Worm (Caenorhabditis elegans): ENCODE measurements around the gene sru-31.

sru-31 gene

ce11 chrV:9782045-9782444 lies 34.4 kb upstream of the sru-31 start:
- TF ChIP-seq dve-1 (tag; optimal IDR thresholded peaks at IDR 0.05) = no peak
- no peak for TF ChIP-seq ceh-22 (tag; optimal IDR thresholded peaks at IDR 0.05)
- no peak for TF ChIP-seq tbx-2 (tag; optimal IDR thresholded peaks at IDR 0.05)
- TF ChIP-seq pros-1 (tag; optimal IDR thresholded peaks at IDR 0.05) = no peak
- no peak for TF ChIP-seq pha-4 (tag; optimal IDR thresholded peaks at IDR 0.05)
- TF ChIP-seq che-1 (tag; optimal IDR thresholded peaks at IDR 0.05) = no peak
- no peak for TF ChIP-seq C38D4.7 (GFP tag; optimal IDR thresholded peaks at IDR 0.05)
- TF ChIP-seq fkh-6 (tag; optimal IDR thresholded peaks at IDR 0.05) = no peak

ce11 chrV:9782969-9783368 lies 33.5 kb upstream of the sru-31 start, which contains the start of gene F46B6.5:
TSS of gene F46B6.5 (minus strand) at chrV:9783069.
- no peak for TF ChIP-seq ceh-9 (tag; optimal IDR thresholded peaks at IDR 0.05)
- no peak for TF ChIP-seq hlh-13 (GFP tag; optimal IDR thresholded peaks at IDR 0.05)
- no peak for TF ChIP-seq ets-4 (tag; optimal IDR thresholded peaks at IDR 0.05)
- TF ChIP-seq ceh-24 (tag; optimal IDR thresholded peaks at IDR 0.05) = no peak
- TF ChIP-seq rnt-1 (tag; optimal IDR thresholded peaks at IDR 0.05) = no peak
- no peak for TF ChIP-seq Y22D7AL.16 (tag; optimal IDR thresholded peaks at IDR 0.05)
- TF ChIP-seq hlh-15 (tag; optimal IDR thresholded peaks at IDR 0.05) = no peak
- no peak for TF ChIP-seq odd-2 (tag; optimal IDR thresholded peaks at IDR 0.05)
- no peak for TF ChIP-seq sox-4 (tag; optimal IDR thresholded peaks at IDR 0.05)
- no peak for TF ChIP-seq che-1 (tag; optimal IDR thresholded peaks at IDR 0.05)
- no peak for TF ChIP-seq hlh-8 (tag; optimal IDR thresholded peaks at IDR 0.05)
- no peak for TF ChIP-seq eyg-1 (tag; optimal IDR thresholded peaks at IDR 0.05)
- TF ChIP-seq pag-3 (tag; optimal IDR thresholded peaks at IDR 0.05; ENCODE audit: borderline replicate concordance) = no peak

DNA sequence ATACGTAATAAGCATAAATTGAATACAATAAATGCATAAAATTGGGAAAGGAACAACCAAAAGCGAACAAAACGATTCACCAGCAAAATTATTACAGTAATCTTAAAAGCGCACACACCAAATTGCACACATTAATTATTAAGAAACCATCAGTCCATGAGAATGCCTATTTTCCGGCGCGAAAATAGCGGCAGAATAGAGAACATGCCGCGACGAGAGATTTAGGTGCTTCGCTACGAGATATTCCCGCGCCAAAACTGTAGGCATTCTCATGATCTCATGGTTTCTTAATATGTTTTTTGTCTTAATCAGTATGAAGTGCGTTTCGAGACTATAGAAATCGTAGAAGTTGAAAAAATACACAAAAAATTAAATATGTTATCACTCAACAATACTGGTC lies 32.3 kb upstream of the sru-31 start:
- TF ChIP-seq lin-11 (tag; optimal IDR thresholded peaks at IDR 0.05) (no peak), ceh-48 (tag; optimal IDR thresholded peaks at IDR 0.05) (no peak), dve-1 (tag; optimal IDR thresholded peaks at IDR 0.05) (no peak), pat-9 (tag; optimal IDR thresholded peaks at IDR 0.05) (no peak), tbx-2 (tag; optimal IDR thresholded peaks at IDR 0.05) (no peak)

ce11 chrV:9786721-9787131 lies 29.8 kb upstream of the sru-31 start, which contains the start of gene F46B6.6:
TSS of gene F46B6.6 (minus strand) at chrV:9786868.
- TF ChIP-seq lim-6 (tag; optimal IDR thresholded peaks at IDR 0.05) (no peak), dve-1 (tag; optimal IDR thresholded peaks at IDR 0.05) (no peak), pha-2 (tag; optimal IDR thresholded peaks at IDR 0.05) (no peak), npax-4 (tag; optimal IDR thresholded peaks at IDR 0.05) (no peak), fkh-10 (GFP tag; optimal IDR thresholded peaks at IDR 0.05) (no peak), elt-2 (tag; optimal IDR thresholded peaks at IDR 0.05) (no peak), ceh-2 (tag; optimal IDR thresholded peaks at IDR 0.05) (no peak), hlh-6 (tag; optimal IDR thresholded peaks at IDR 0.05) (no peak)

- no peak for TF ChIP-seq gmeb-2 (tag; optimal IDR thresholded peaks at IDR 0.05)
- no peak for TF ChIP-seq sox-2 (GFP tag; IDR thresholded peaks at IDR 0.05)
- no peak for TF ChIP-seq pqm-1 (tag; optimal IDR thresholded peaks at IDR 0.05)
- no peak for TF ChIP-seq zip-5 (tag; optimal IDR thresholded peaks at IDR 0.05)
- TF ChIP-seq fkh-6 (tag; optimal IDR thresholded peaks at IDR 0.05) = no peak
- no peak for TF ChIP-seq fax-1 (tag; optimal IDR thresholded peaks at IDR 0.05)
- no peak for TF ChIP-seq tbx-7 (tag; optimal IDR thresholded peaks at IDR 0.05)
- no peak for TF ChIP-seq odd-2 (tag; optimal IDR thresholded peaks at IDR 0.05)
- TF ChIP-seq hlh-8 (tag; optimal IDR thresholded peaks at IDR 0.05) = no peak
- no peak for TF ChIP-seq K02D7.2 (tag; optimal IDR thresholded peaks at IDR 0.05)
- peak; percentile 89 for TF ChIP-seq ceh-18 (tag; optimal IDR thresholded peaks at IDR 0.05)
- peak; percentile 65 for TF ChIP-seq rnt-1 (tag; optimal IDR thresholded peaks at IDR 0.05)
- no peak for TF ChIP-seq nhr-232 (tag; optimal IDR thresholded peaks at IDR 0.05)
- TF ChIP-seq ceh-31 (tag; optimal IDR thresholded peaks at IDR 0.05) = peak; percentile 80
- no peak for TF ChIP-seq C38D4.7 (GFP tag; optimal IDR thresholded peaks at IDR 0.05)
- no peak for TF ChIP-seq nhr-11 (tag; optimal IDR thresholded peaks at IDR 0.05)
- TF ChIP-seq madf-2 (tag; optimal IDR thresholded peaks at IDR 0.05) = no peak
- TF ChIP-seq ama-1 (optimal IDR thresholded peaks at IDR 0.05) = no peak
- TF ChIP-seq ets-4 (tag; optimal IDR thresholded peaks at IDR 0.05) = peak; percentile 35
- TF ChIP-seq ceh-19 (GFP tag; optimal IDR thresholded peaks at IDR 0.05) = no peak
- TF ChIP-seq C08G9.2 (tag; optimal IDR thresholded peaks at IDR 0.05) = no peak
- peak; percentile 42 for TF ChIP-seq ceh-30 (tag; optimal IDR thresholded peaks at IDR 0.05)
- TF ChIP-seq pha-4 (tag; optimal IDR thresholded peaks at IDR 0.05) = no peak
Measured at ce11 chrV:9789657-9790261, 26.7 kb upstream of the sru-31 start, which contains the start of gene ztf-7. TSS of gene ztf-7 (minus strand) at chrV:9789707.
